Fruit fly (Drosophila melanogaster) whole organism, prepupa: ENCODE results near the gene eIF2gamma.

Experiments
- CG11762 ChIP-seq: fragments of 200-800 bp; sonication (Bioruptor generic); optimal IDR thresholded peaks from 3 replicates; lab custom pipeline; 2016; ENCODE audit warnings: missing biosample characterization, missing genetic modification characterization; ENCODE audit not compliant: insufficient read depth
- CG11902 ChIP-seq: fragments of 200-800 bp; sonication (Bioruptor generic); optimal IDR thresholded peaks from 3 replicates; lab custom pipeline; 2016; ENCODE audit warnings: missing biosample characterization, missing genetic modification characterization
- CG15336 ChIP-seq: fragments of 200-800 bp; sonication (Bioruptor generic); IDR thresholded peaks from 2 replicates; pipeline ENCODE4 v1.3.6; 2022; ENCODE audit warnings: missing biosample characterization, missing genetic modification characterization
- CG1621 ChIP-seq: fragments of 200-800 bp; sonication (Bioruptor generic); optimal IDR thresholded peaks from 3 replicates; lab custom pipeline; 2018; ENCODE audit warnings: missing biosample characterization, mild to moderate bottlenecking, missing genetic modification characterization
- CG16779 ChIP-seq: fragments of 200-800 bp; sonication (Bioruptor generic); optimal IDR thresholded peaks from 3 replicates; lab custom pipeline; 2017; ENCODE audit warnings: missing biosample characterization, mild to moderate bottlenecking, missing genetic modification characterization
- CG31627 ChIP-seq: fragments of 200-800 bp; sonication (Bioruptor generic); optimal IDR thresholded peaks from 3 replicates; lab custom pipeline; 2016; ENCODE audit warnings: missing biosample characterization, missing genetic modification characterization
- CG34406 ChIP-seq: fragments of 200-800 bp; sonication (Bioruptor generic); optimal IDR thresholded peaks from 3 replicates; lab custom pipeline; 2016; ENCODE audit warnings: missing biosample characterization, missing genetic modification characterization
- CG3919 ChIP-seq: fragments of 200-800 bp; sonication (Bioruptor generic); optimal IDR thresholded peaks from 3 replicates; lab custom pipeline; 2016; ENCODE audit warnings: missing biosample characterization, missing genetic modification characterization
- CG4318 ChIP-seq: fragments of 200-800 bp; sonication (Bioruptor generic); optimal IDR thresholded peaks from 3 replicates; lab custom pipeline; 2017; ENCODE audit warnings: missing biosample characterization, mild to moderate bottlenecking, missing genetic modification characterization
- CG6276 ChIP-seq: fragments of 200-800 bp; sonication (Bioruptor generic); optimal IDR thresholded peaks from 2 replicates; lab custom pipeline; 2017; ENCODE audit warnings: missing biosample characterization, mild to moderate bottlenecking, missing genetic modification characterization
- CG6792 ChIP-seq: fragments of 200-800 bp; sonication (Bioruptor generic); optimal IDR thresholded peaks from 3 replicates; lab custom pipeline; 2016; ENCODE audit warnings: missing biosample characterization, missing genetic modification characterization
- CG6808 ChIP-seq: fragments of 200-800 bp; sonication (Bioruptor generic); optimal IDR thresholded peaks from 3 replicates; lab custom pipeline; 2017; ENCODE audit warnings: missing biosample characterization, missing genetic modification characterization, mild to moderate bottlenecking, moderate library complexity, missing genetic modification reagents
- CG7368 ChIP-seq: fragments of 200-800 bp; sonication (Bioruptor generic); optimal IDR thresholded peaks from 3 replicates; lab custom pipeline; 2016; ENCODE audit warnings: missing biosample characterization, missing genetic modification characterization
- CG8119 ChIP-seq: fragments of 200-800 bp; sonication (Bioruptor generic); IDR thresholded peaks from 3 replicates; pipeline ENCODE4 v1.3.6; 2022; ENCODE audit warnings: missing biosample characterization, missing genetic modification characterization
- CG8319 ChIP-seq: fragments of 200-800 bp; sonication (Bioruptor generic); optimal IDR thresholded peaks from 3 replicates; lab custom pipeline; 2016; ENCODE audit warnings: missing biosample characterization, missing genetic modification characterization
- Eip78C ChIP-seq: fragments of 200-800 bp; sonication (Bioruptor generic); peaks from one replicate; lab custom pipeline; 2016; ENCODE audit warnings: missing biosample characterization, missing genetic modification characterization
- Eip93F ChIP-seq: fragments of 200-800 bp; sonication (Bioruptor generic); optimal IDR thresholded peaks from 2 replicates; lab custom pipeline; 2016; ENCODE audit warnings: missing biosample characterization, mild to moderate bottlenecking, missing genetic modification characterization
- Ets96B ChIP-seq: fragments of 200-800 bp; optimal IDR thresholded peaks from 2 replicates; lab custom pipeline; 2019; ENCODE audit warnings: missing biosample characterization, mild to moderate bottlenecking, missing genetic modification characterization, moderate library complexity
- Gug ChIP-seq: fragments of 200-800 bp; sonication (Bioruptor generic); IDR thresholded peaks from 2 replicates; pipeline ENCODE4 v1.3.6; 2022; ENCODE audit warnings: missing biosample characterization, missing genetic modification characterization
- Hr38 ChIP-seq: sonication (Bioruptor generic); optimal IDR thresholded peaks from 2 replicates; lab custom pipeline; 2016; ENCODE audit warnings: missing biosample characterization, missing genetic modification characterization
- Hr39 ChIP-seq: fragments of 200-800 bp; sonication (Bioruptor generic); optimal IDR thresholded peaks from 2 replicates; lab custom pipeline; 2016; ENCODE audit warnings: missing biosample characterization, missing genetic modification characterization
- Hr4 ChIP-seq: fragments of 200-800 bp; sonication (Bioruptor generic); optimal IDR thresholded peaks from 3 replicates; lab custom pipeline; 2016; ENCODE audit warnings: missing biosample characterization, missing genetic modification characterization
- Met ChIP-seq: fragments of 200-800 bp; sonication (Bioruptor generic); optimal IDR thresholded peaks from 3 replicates; lab custom pipeline; 2016; ENCODE audit warnings: missing biosample characterization, missing genetic modification characterization
- OdsH ChIP-seq: fragments of 200-800 bp; sonication (Bioruptor generic); optimal IDR thresholded peaks from 3 replicates; lab custom pipeline; 2016; ENCODE audit warnings: missing biosample characterization, missing genetic modification characterization
- Smox ChIP-seq: fragments of 200-800 bp; sonication (Bioruptor generic); optimal IDR thresholded peaks from 3 replicates; lab custom pipeline; 2016; ENCODE audit warnings: missing biosample characterization, missing genetic modification characterization
- Sox102F ChIP-seq: fragments of 200-800 bp; sonication (Bioruptor generic); optimal IDR thresholded peaks from 2 replicates; lab custom pipeline; 2016; ENCODE audit warnings: missing biosample characterization, mild to moderate bottlenecking, missing genetic modification characterization
- Sox14 ChIP-seq: fragments of 200-800 bp; sonication (Bioruptor generic); optimal IDR thresholded peaks from 3 replicates; lab custom pipeline; 2016; ENCODE audit warnings: missing biosample characterization, missing genetic modification characterization
- Sox15 ChIP-seq: fragments of 200-800 bp; sonication (Bioruptor generic); optimal IDR thresholded peaks from 3 replicates; lab custom pipeline; 2016; ENCODE audit warnings: missing biosample characterization, missing genetic modification characterization
- achi ChIP-seq: fragments of 200-800 bp; sonication (Bioruptor generic); optimal IDR thresholded peaks from 3 replicates; lab custom pipeline; 2016; ENCODE audit warnings: missing biosample characterization, missing genetic modification characterization
- acj6 ChIP-seq: fragments of 200-800 bp; sonication (Bioruptor generic); optimal IDR thresholded peaks from 3 replicates; lab custom pipeline; 2016; ENCODE audit warnings: missing biosample characterization, missing genetic modification characterization
- cyc ChIP-seq: fragments of 200-800 bp; sonication (Bioruptor generic); optimal IDR thresholded peaks from 3 replicates; lab custom pipeline; 2016; ENCODE audit warnings: missing biosample characterization, missing genetic modification characterization
- dac ChIP-seq: fragments of 200-800 bp; sonication (Bioruptor generic); optimal IDR thresholded peaks from 2 replicates; lab custom pipeline; 2017; ENCODE audit warnings: missing biosample characterization, mild to moderate bottlenecking, missing genetic modification characterization
- eg ChIP-seq: fragments of 200-800 bp; sonication (Bioruptor generic); IDR thresholded peaks from 3 replicates; pipeline ENCODE4 v1.3.6; 2022; ENCODE audit warnings: missing biosample characterization, missing genetic modification characterization
- esn ChIP-seq: fragments of 200-800 bp; sonication (Bioruptor generic); optimal IDR thresholded peaks from 2 replicates; lab custom pipeline; 2016; ENCODE audit warnings: missing biosample characterization, mild to moderate bottlenecking, missing genetic modification characterization, moderate library complexity
- fd59A ChIP-seq: fragments of 200-800 bp; sonication (Bioruptor generic); optimal IDR thresholded peaks from 2 replicates; lab custom pipeline; 2017; ENCODE audit warnings: missing biosample characterization, mild to moderate bottlenecking, missing genetic modification characterization, missing genetic modification reagents
- fd85E ChIP-seq: fragments of 200-800 bp; sonication (Bioruptor generic); optimal IDR thresholded peaks from 3 replicates; lab custom pipeline; 2016; ENCODE audit warnings: missing biosample characterization, missing genetic modification characterization
- fkh ChIP-seq: fragments of 200-800 bp; sonication (Bioruptor generic); optimal IDR thresholded peaks from 3 replicates; lab custom pipeline; 2017; ENCODE audit warnings: missing biosample characterization, mild to moderate bottlenecking, missing genetic modification characterization, moderate library complexity
- net ChIP-seq: fragments of 200-800 bp; sonication (Bioruptor generic); optimal IDR thresholded peaks from 3 replicates; lab custom pipeline; 2016; ENCODE audit warnings: missing biosample characterization, missing genetic modification characterization
- pdm3 ChIP-seq: fragments of 200-800 bp; sonication (Bioruptor generic); optimal IDR thresholded peaks from 3 replicates; lab custom pipeline; 2016; ENCODE audit warnings: missing biosample characterization, missing genetic modification characterization
- salr ChIP-seq, 2 experiments: fragments of 200-800 bp; sonication (Bioruptor generic); optimal IDR thresholded peaks; 3 replicates each; lab custom pipeline; 2016 to 2018; ENCODE audit warnings: missing biosample characterization in 2 of 2, missing genetic modification characterization in 2 of 2, mild to moderate bottlenecking in 1 of 2
- ss ChIP-seq, 2 experiments: fragments of 200-800 bp; sonication (Bioruptor generic); optimal IDR thresholded peaks; 2 replicates in 1 of 2; 3 replicates in 1 of 2; lab custom pipeline; 2017 to 2018; ENCODE audit warnings: mild to moderate bottlenecking in 2 of 2, missing biosample characterization in 2 of 2, missing genetic modification characterization in 2 of 2, moderate library complexity in 1 of 2
- svp ChIP-seq: fragments of 200-800 bp; sonication (Bioruptor generic); peaks from one replicate; lab custom pipeline; 2016; ENCODE audit warnings: missing biosample characterization, missing genetic modification characterization
- topi ChIP-seq: fragments of 200-800 bp; sonication (Bioruptor generic); optimal IDR thresholded peaks from 3 replicates; lab custom pipeline; 2016; ENCODE audit warnings: missing biosample characterization, missing genetic modification characterization
- vri ChIP-seq: fragments of 200-800 bp; sonication (Bioruptor generic); optimal IDR thresholded peaks from 3 replicates; lab custom pipeline; 2016; ENCODE audit warnings: missing biosample characterization, mild to moderate bottlenecking, missing genetic modification characterization

The eIF2gamma gene

DNA sequence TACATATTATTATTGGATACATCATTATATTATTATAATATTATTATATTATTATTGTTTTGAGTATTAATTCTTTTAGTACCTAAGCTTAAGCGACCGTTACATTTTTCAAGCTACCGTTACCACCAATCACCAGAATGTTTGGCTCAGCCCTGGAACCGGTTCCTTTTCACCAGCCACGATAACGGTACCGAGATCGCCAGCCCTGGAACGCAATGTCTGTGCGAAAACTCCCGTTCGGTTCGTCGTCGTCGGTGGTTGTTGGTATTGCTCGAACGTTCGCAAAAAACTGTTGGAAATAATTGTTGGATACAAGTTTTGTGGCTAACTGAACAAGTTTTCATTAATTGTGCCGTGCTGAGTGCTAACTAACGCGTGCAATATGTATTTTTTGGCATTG, 13.5 kb downstream of the eIF2gamma start, which contains the start of gene CG42404:
Gene CG42404 (plus strand): TSS at position 360 of the 400 bp plus-strand sequence.
- TF ChIP-seq Ets96B (tag; lab: Kevin White, UChicago) (no peak), Smox (no peak), svp (GFP tag; lab: Kevin White, UChicago) (peak; percentile 2), salr (GFP tag; optimal IDR thresholded peaks at IDR 0.05; lab: Kevin White, UChicago) (no peak)

- TF ChIP-seq fkh (GFP tag; lab: Kevin White, UChicago) = no peak
- no peak for TF ChIP-seq net (GFP tag; lab: Kevin White, UChicago)
- TF ChIP-seq svp (GFP tag; lab: Kevin White, UChicago) = no peak
- no peak for TF ChIP-seq CG8319 (GFP tag; lab: Kevin White, UChicago)
- TF ChIP-seq Met = no peak
- TF ChIP-seq CG31627 (GFP tag; lab: Kevin White, UChicago) = no peak
- TF ChIP-seq Gug = no peak
- TF ChIP-seq Hr4 = no peak
- TF ChIP-seq CG1621 (tag; lab: Kevin White, UChicago) = no peak
- no peak for TF ChIP-seq CG11762
- TF ChIP-seq CG6276 = no peak
- TF ChIP-seq CG16779 = no peak
- TF ChIP-seq topi (GFP tag; lab: Kevin White, UChicago) = no peak
- TF ChIP-seq CG8119 (GFP tag; lab: Robert Waterston, UW) = no peak
- no peak for TF ChIP-seq CG6792 (GFP tag; lab: Kevin White, UChicago)
- TF ChIP-seq Ets96B (tag; lab: Kevin White, UChicago) = no peak
- no peak for TF ChIP-seq dac
- TF ChIP-seq acj6 = no peak
- no peak for TF ChIP-seq CG6808 (GFP tag; lab: Kevin White, UChicago)
- TF ChIP-seq, all 60 proteins: peak for 0
Measured at dm6 chr3R:15249037-15249436, 14.2 kb downstream of the eIF2gamma start, which contains the start of gene Amt. Gene Amt, minus strand, starts transcription at chr3R:15249137.

DNA sequence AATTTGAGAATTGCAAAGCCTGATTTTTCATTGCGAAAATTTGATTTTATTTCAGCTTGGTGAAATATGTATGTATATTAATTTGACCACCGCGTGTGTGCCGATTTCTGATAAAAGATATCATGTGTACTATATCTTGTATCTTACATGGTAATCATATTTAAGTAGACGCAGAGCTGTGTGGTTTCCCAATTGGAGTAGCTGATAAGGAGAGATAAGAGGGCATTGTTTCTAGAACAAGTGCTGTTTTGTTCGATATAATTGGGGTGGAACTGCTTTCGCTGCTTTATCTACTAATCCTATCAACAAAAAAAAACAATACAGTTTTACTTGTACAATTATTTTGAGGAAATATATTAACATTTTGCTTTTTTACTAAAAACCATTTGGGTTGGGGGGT, 16.7 kb downstream of the eIF2gamma start:
- TF ChIP-seq esn = peak; percentile 2
- TF ChIP-seq CG1621 (tag; lab: Kevin White, UChicago) = no peak
- TF ChIP-seq Met = peak; percentile 13
- peak; percentile 2 for TF ChIP-seq Sox102F (GFP tag; lab: Kevin White, UChicago)
- peak; percentile 45 for TF ChIP-seq Eip78C (GFP tag; lab: Kevin White, UChicago)
- TF ChIP-seq CG4318 (GFP tag; lab: Kevin White, UChicago) = no peak

- TF ChIP-seq Sox14 (GFP tag; lab: Kevin White, UChicago) (peak; percentile 84), CG1621 (tag; lab: Kevin White, UChicago) (peak; percentile 21), CG4318 (GFP tag; lab: Kevin White, UChicago) (no peak), svp (GFP tag; lab: Kevin White, UChicago) (peak; percentile 91), CG6808 (GFP tag; lab: Kevin White, UChicago) (no peak), ss (GFP tag; optimal IDR thresholded peaks at IDR 0.05; lab: Kevin White, UChicago) (peak; percentile 31 to 41), CG11902 (GFP tag; lab: Kevin White, UChicago) (no peak), cyc (GFP tag; lab: Kevin White, UChicago) (no peak), fkh (GFP tag; lab: Kevin White, UChicago) (peak; percentile 57), Eip78C (GFP tag; lab: Kevin White, UChicago) (peak; percentile 73), acj6 (no peak), CG15336 (GFP tag; lab: Robert Waterston, UW) (peak; percentile 21; the same call in 1 of the 2 replicates), achi (GFP tag; lab: Kevin White, UChicago) (no peak), eg (GFP tag; lab: Robert Waterston, UW) (no peak), esn (peak; percentile 38), fd59A (GFP tag; lab: Kevin White, UChicago) (no peak), vri (GFP tag; lab: Kevin White, UChicago) (peak; percentile 50), CG6276 (no peak), Eip93F (GFP tag; lab: Kevin White, UChicago) (peak; percentile 1), Gug (no peak), CG16779 (peak; percentile 4), CG7368 (GFP tag; lab: Kevin White, UChicago) (no peak), pdm3 (peak; percentile 2), CG3919 (GFP tag; lab: Kevin White, UChicago) (peak; percentile 14), Met (peak; percentile 41), Ets96B (tag; lab: Kevin White, UChicago) (no peak), CG34406 (GFP tag; lab: Kevin White, UChicago) (no peak), Smox (peak; percentile 13), topi (GFP tag; lab: Kevin White, UChicago) (peak; percentile 5), Sox15 (GFP tag; lab: Kevin White, UChicago) (no peak), OdsH (GFP tag; lab: Kevin White, UChicago) (no peak), Hr39 (GFP tag; lab: Kevin White, UChicago) (no peak), net (GFP tag; lab: Kevin White, UChicago) (no peak), Hr38 (GFP tag; lab: Kevin White, UChicago) (no peak), fd85E (GFP tag; lab: Kevin White, UChicago) (no peak)
Measured at dm6 chr3R:15243452-15243851, 19.8 kb downstream of the eIF2gamma start.
